Worm (Caenorhabditis elegans) whole organism, L1 larva: ENCODE measurements around the gene srw-79.

Source experiments
- C04F5.9 ChIP-seq: sonication (generic microtip); optimal IDR thresholded peaks from 2 replicates; lab custom pipeline; 2016; ENCODE audit warnings: missing genetic modification characterization, missing compliant biosample characterization
- F16B12.6 ChIP-seq: fragments of 150-350 bp; optimal IDR thresholded peaks from 2 replicates; lab custom pipeline; 2014; ENCODE audit warnings: missing biosample characterization, missing genetic modification characterization
- alr-1 ChIP-seq: fragments of 200-800 bp; sonication (Bioruptor generic); optimal IDR thresholded peaks from 2 replicates; lab custom pipeline; 2018; ENCODE audit warnings: borderline replicate concordance, mild to moderate bottlenecking, missing genetic modification characterization, missing compliant biosample characterization
- aly-2 ChIP-seq: fragments of 150-350 bp; optimal IDR thresholded peaks from 2 replicates; lab custom pipeline; 2014; ENCODE audit warnings: missing biosample characterization, missing genetic modification characterization
- blmp-1 ChIP-seq: fragments of 150-350 bp; optimal IDR thresholded peaks from 2 replicates; lab custom pipeline; 2014; ENCODE audit warnings: missing biosample characterization, missing genetic modification characterization
- ceh-8 ChIP-seq: fragments of 200-800 bp; sonication (Bioruptor generic); optimal IDR thresholded peaks from 2 replicates; lab custom pipeline; 2018; ENCODE audit warnings: mild to moderate bottlenecking, missing genetic modification characterization, moderate library complexity, missing compliant biosample characterization
- ceh-82 ChIP-seq, 3 experiments: fragments of 150-350 bp in 1 of 3; sonication (generic microtip) in 2 of 3; optimal IDR thresholded peaks; 2 replicates each; lab custom pipeline; 2014 to 2017; ENCODE audit warnings: missing biosample characterization in 3 of 3, missing genetic modification characterization in 3 of 3
- ceh-90 ChIP-seq: sonication (generic microtip); optimal IDR thresholded peaks from 2 replicates; lab custom pipeline; 2016; ENCODE audit warnings: missing genetic modification characterization, missing compliant biosample characterization
- dsc-1 ChIP-seq: sonication (generic microtip); optimal IDR thresholded peaks from 2 replicates; lab custom pipeline; 2016; ENCODE audit warnings: mild to moderate bottlenecking, missing genetic modification characterization, missing compliant biosample characterization
- efl-1 ChIP-seq, 4 experiments: fragments of 150-350 bp; optimal IDR thresholded peaks in 3 of 4; peaks in 1 of 4; 1 replicate in 1 of 4; 2 replicates in 3 of 4; lab custom pipeline; 2014; ENCODE audit warnings: missing biosample characterization in 2 of 4, missing genetic modification characterization in 2 of 4, missing genetic modification reagents in 2 of 4
- efl-3 ChIP-seq: fragments of 200-800 bp; sonication (Bioruptor generic); optimal IDR thresholded peaks from 2 replicates; lab custom pipeline; 2018; ENCODE audit warnings: mild to moderate bottlenecking, missing genetic modification characterization, missing compliant biosample characterization
- elt-2 ChIP-seq: sonication (generic microtip); optimal IDR thresholded peaks from 2 replicates; lab custom pipeline; 2016; ENCODE audit warnings: missing genetic modification characterization, mild to moderate bottlenecking, inconsistent platforms, missing compliant biosample characterization, missing genetic modification reagents
- elt-3 ChIP-seq, 6 experiments: fragments of 150-350 bp in 1 of 6; sonication (generic microtip); optimal IDR thresholded peaks; 2 replicates each; lab custom pipeline; 2017 to 2018; ENCODE audit warnings: missing biosample characterization in 6 of 6, missing genetic modification characterization in 6 of 6, inconsistent platforms in 1 of 6
- ets-5 ChIP-seq: fragments of 200-800 bp; sonication (Bioruptor generic); IDR thresholded peaks from 2 replicates; pipeline ENCODE4 v1.3.6; 2022; ENCODE audit warnings: missing genetic modification characterization, missing compliant biosample characterization
- fkh-10 ChIP-seq: sonication (generic microtip); optimal IDR thresholded peaks from 2 replicates; lab custom pipeline; 2017; ENCODE audit warnings: missing biosample characterization, missing genetic modification reagents, missing genetic modification characterization
- hlh-4 ChIP-seq: sonication (generic microtip); optimal IDR thresholded peaks from 2 replicates; lab custom pipeline; 2016; ENCODE audit warnings: mild to moderate bottlenecking, missing genetic modification characterization, missing compliant biosample characterization
- hpl-2 ChIP-seq: fragments of 150-350 bp; optimal IDR thresholded peaks from 2 replicates; lab custom pipeline; 2014; ENCODE audit warnings: missing biosample characterization, missing genetic modification reagents, missing genetic modification characterization
- irx-1 ChIP-seq: sonication (generic microtip); optimal IDR thresholded peaks from 2 replicates; lab custom pipeline; 2016; ENCODE audit warnings: missing genetic modification characterization, missing compliant biosample characterization
- isw-1 ChIP-seq: fragments of 200-800 bp; sonication (Bioruptor generic); IDR thresholded peaks from 2 replicates; pipeline ENCODE4 v1.3.6; 2022; ENCODE audit warnings: missing genetic modification characterization, missing compliant biosample characterization
- lin-13 ChIP-seq: fragments of 150-350 bp; optimal IDR thresholded peaks from 2 replicates; lab custom pipeline; 2014; ENCODE audit warnings: missing biosample characterization, missing genetic modification reagents, missing genetic modification characterization
- lin-14 ChIP-seq: fragments of 200-800 bp; sonication (Bioruptor generic); optimal IDR thresholded peaks from 2 replicates; lab custom pipeline; 2018; ENCODE audit warnings: mild to moderate bottlenecking, missing genetic modification characterization, moderate library complexity, missing compliant biosample characterization
- lin-15B ChIP-seq: fragments of 150-350 bp; sonication (generic microtip); optimal IDR thresholded peaks from 3 replicates; lab custom pipeline; 2014; ENCODE audit warnings: missing biosample characterization, missing genetic modification characterization
- lin-35 ChIP-seq, 2 experiments: fragments of 150-350 bp; optimal IDR thresholded peaks; 2 replicates each; lab custom pipeline; 2014; ENCODE audit warnings: missing biosample characterization in 2 of 2, missing genetic modification characterization in 2 of 2, missing genetic modification reagents in 2 of 2
- lsy-2 ChIP-seq, 2 experiments: fragments of 150-350 bp; optimal IDR thresholded peaks; 2 replicates each; lab custom pipeline; 2014; ENCODE audit warnings: missing biosample characterization in 2 of 2, missing genetic modification characterization in 2 of 2
- mdl-1 ChIP-seq, 2 experiments: fragments of 150-350 bp; optimal IDR thresholded peaks; 2 replicates each; lab custom pipeline; 2014 to 2017; ENCODE audit warnings: missing biosample characterization in 2 of 2, missing genetic modification characterization in 2 of 2, inconsistent platforms in 1 of 2
- nhr-11 ChIP-seq: fragments of 150-350 bp; optimal IDR thresholded peaks from 2 replicates; lab custom pipeline; 2014; ENCODE audit warnings: missing biosample characterization, missing genetic modification characterization
- nhr-20 ChIP-seq: sonication (generic microtip); optimal IDR thresholded peaks from 2 replicates; lab custom pipeline; 2016; ENCODE audit warnings: mild to moderate bottlenecking, missing genetic modification characterization, missing compliant biosample characterization
- nhr-237 ChIP-seq: fragments of 150-350 bp; optimal IDR thresholded peaks from 2 replicates; lab custom pipeline; 2014; ENCODE audit warnings: missing biosample characterization, missing genetic modification characterization
- nhr-28 ChIP-seq: fragments of 150-350 bp; optimal IDR thresholded peaks from 2 replicates; lab custom pipeline; 2014; ENCODE audit warnings: missing biosample characterization, missing genetic modification characterization
- nhr-71 ChIP-seq: sonication (generic microtip); optimal IDR thresholded peaks from 2 replicates; lab custom pipeline; 2016; ENCODE audit warnings: mild to moderate bottlenecking, missing genetic modification characterization, moderate library complexity, missing compliant biosample characterization
- nhr-76 ChIP-seq: sonication (generic microtip); optimal IDR thresholded peaks from 2 replicates; lab custom pipeline; 2017; ENCODE audit warnings: missing biosample characterization, missing genetic modification characterization
- nhr-90 ChIP-seq: sonication (generic microtip); optimal IDR thresholded peaks from 2 replicates; lab custom pipeline; 2016; ENCODE audit warnings: mild to moderate bottlenecking, missing genetic modification characterization, missing compliant biosample characterization; ENCODE audit not compliant: poor library complexity
- pag-3 ChIP-seq: sonication (generic microtip); optimal IDR thresholded peaks from 2 replicates; lab custom pipeline; 2017; ENCODE audit warnings: missing genetic modification characterization, mild to moderate bottlenecking, missing compliant biosample characterization, antibody characterized with exemption, borderline replicate concordance; ENCODE audit not compliant: insufficient read depth
- pqm-1 ChIP-seq: sonication (generic microtip); optimal IDR thresholded peaks from 3 replicates; lab custom pipeline; 2017; ENCODE audit warnings: missing biosample characterization, missing genetic modification characterization
- snpc-4 ChIP-seq: fragments of 150-350 bp; optimal IDR thresholded peaks from 2 replicates; lab custom pipeline; 2014; ENCODE audit warnings: missing biosample characterization, missing genetic modification characterization
- snu-23 ChIP-seq: sonication (generic microtip); optimal IDR thresholded peaks from 2 replicates; lab custom pipeline; 2016; ENCODE audit warnings: missing genetic modification characterization, missing compliant biosample characterization
- sox-4 ChIP-seq: sonication (generic microtip); optimal IDR thresholded peaks from 2 replicates; lab custom pipeline; 2016; ENCODE audit warnings: missing genetic modification characterization, missing compliant biosample characterization
- sup-37 ChIP-seq: fragments of 200-800 bp; sonication (Bioruptor generic); optimal IDR thresholded peaks from 2 replicates; lab custom pipeline; 2018; ENCODE audit warnings: mild to moderate bottlenecking, missing genetic modification characterization, missing compliant biosample characterization
- tbx-2 ChIP-seq: sonication (generic microtip); optimal IDR thresholded peaks from 2 replicates; lab custom pipeline; 2016; ENCODE audit warnings: missing genetic modification characterization, missing compliant biosample characterization
- unc-130 ChIP-seq: fragments of 150-350 bp; optimal IDR thresholded peaks from 2 replicates; lab custom pipeline; 2017; ENCODE audit warnings: missing biosample characterization, missing genetic modification characterization, inconsistent platforms
- unc-62 ChIP-seq: fragments of 150-350 bp; optimal IDR thresholded peaks from 2 replicates; lab custom pipeline; 2014; ENCODE audit warnings: missing biosample characterization, missing genetic modification reagents, missing genetic modification characterization
- unc-98 ChIP-seq: fragments of 200-800 bp; sonication (Bioruptor generic); IDR thresholded peaks from 2 replicates; pipeline ENCODE4 v1.3.6; 2022; ENCODE audit warnings: missing genetic modification characterization, missing compliant biosample characterization
- vab-15 ChIP-seq: sonication (generic microtip); optimal IDR thresholded peaks from 2 replicates; lab custom pipeline; 2017; ENCODE audit warnings: missing genotype, mild to moderate bottlenecking, missing genetic modification characterization, missing compliant biosample characterization
- ztf-11 ChIP-seq, 2 experiments: sonication (generic microtip); optimal IDR thresholded peaks; 2 replicates each; lab custom pipeline; 2016 to 2017; ENCODE audit warnings: missing genetic modification characterization in 2 of 2, missing biosample characterization in 1 of 2, missing compliant biosample characterization in 1 of 2

The srw-79 gene

DNA sequence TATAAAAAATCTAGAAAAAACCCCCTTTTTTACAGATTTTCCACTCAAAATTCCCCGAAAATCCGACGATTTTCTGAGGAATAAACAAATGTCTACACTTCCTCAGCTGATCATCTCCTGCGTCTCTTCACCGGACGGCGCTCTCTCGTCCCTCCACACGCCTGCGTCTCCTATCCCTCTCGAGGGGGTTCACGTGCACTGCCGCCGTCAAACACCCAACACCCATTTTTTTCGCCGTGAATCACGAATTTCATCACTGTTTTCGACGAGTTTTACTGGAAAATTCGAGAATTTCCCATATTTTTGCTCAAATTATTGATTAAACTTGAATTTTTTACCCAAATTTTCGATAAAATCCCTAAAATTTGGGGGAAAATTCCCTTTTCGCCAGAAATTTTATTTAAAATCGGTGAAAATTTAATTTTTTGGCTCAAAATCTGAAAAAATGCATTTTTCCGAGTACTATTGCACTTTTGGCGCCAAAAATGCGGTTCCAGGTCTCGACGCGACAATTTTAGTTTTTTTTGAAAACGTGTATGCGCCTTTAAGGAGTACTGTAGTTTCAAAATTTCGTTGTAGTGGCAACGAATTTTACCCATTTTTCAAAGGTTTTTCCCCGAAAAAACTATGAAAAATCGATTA, 25.6 kb upstream of the srw-79 start (continued):
- TF ChIP-seq nhr-71 (tag; lab: Kevin White, UChicago) (peak; percentile 79), alr-1 (tag; lab: Kevin White, UChicago) (no peak), snu-23 (GFP tag; lab: Kevin White, UChicago) (peak; percentile 74), unc-98 (GFP tag; lab: Robert Waterston, UW) (0 out of 2 replicates have a peak, but pooled peaks have one; percentile 34), efl-1 (optimal IDR thresholded peaks at IDR 0.05; lab: Kevin White, UChicago) (peak; percentile 74 to 86), efl-1 (GFP tag; optimal IDR thresholded peaks at IDR 0.05 in 1 of 2; lab: Kevin White, UChicago) (peak; percentile 62 to 92), hpl-2 (no peak), F16B12.6 (no peak), pag-3 (no peak), unc-62 (GFP tag; lab: Kevin White, UChicago) (no peak), tbx-2 (tag; lab: Kevin White, UChicago) (peak; percentile 53), fkh-10 (GFP tag; lab: Kevin White, UChicago) (no peak), lsy-2 (tag; optimal IDR thresholded peaks at IDR 0.05; lab: Kevin White, UChicago) (peak; percentile 45 to 62), elt-3 (tag; optimal IDR thresholded peaks at IDR 0.05; lab: Kevin White, UChicago) (no peak), nhr-28 (tag; lab: Kevin White, UChicago) (no peak)
- TF ChIP-seq, all 84 proteins: peak for 28

ce11 chrII:2921860-2922259, 24.7 kb upstream of the srw-79 start:
- TF ChIP-seq lsy-2 (tag; optimal IDR thresholded peaks at IDR 0.05; lab: Kevin White, UChicago) (no peak), ztf-11 (tag; optimal IDR thresholded peaks at IDR 0.05; lab: Kevin White, UChicago) (no peak), ceh-82 (tag; optimal IDR thresholded peaks at IDR 0.05; lab: Kevin White, UChicago) (no peak), irx-1 (tag; lab: Kevin White, UChicago) (no peak), lin-14 (GFP tag; lab: Kevin White, UChicago) (no peak), dsc-1 (tag; lab: Kevin White, UChicago) (no peak), nhr-76 (no peak), isw-1 (GFP tag; lab: Robert Waterston, UW) (no peak), snpc-4 (no peak), C04F5.9 (tag; lab: Kevin White, UChicago) (no peak), unc-130 (tag; lab: Kevin White, UChicago) (no peak), nhr-20 (no peak)

DNA sequence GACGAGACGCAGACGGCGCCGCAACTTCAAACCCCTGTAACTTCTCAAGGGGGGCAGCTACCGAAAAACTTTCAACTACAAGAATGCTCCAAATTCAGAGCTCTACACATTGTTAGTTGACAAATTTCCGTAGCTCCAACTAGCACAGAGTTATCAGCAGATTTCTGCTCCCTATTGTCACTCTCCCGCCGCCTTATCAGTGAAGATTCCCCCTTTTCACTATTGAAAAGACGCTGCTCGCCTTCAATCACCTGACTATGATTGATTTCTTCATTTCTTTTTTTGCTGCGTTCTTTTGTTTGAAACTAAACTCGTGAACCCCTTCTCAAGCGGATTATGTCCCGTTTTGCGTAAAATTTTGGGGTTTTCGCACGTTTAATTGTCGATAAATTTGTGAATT, 24.2 kb upstream of the srw-79 start:
- TF ChIP-seq hlh-4, result no peak
- TF ChIP-seq vab-15 (tag; lab: Kevin White, UChicago), result no peak
- TF ChIP-seq lin-35 (GFP tag; optimal IDR thresholded peaks at IDR 0.05; lab: Kevin White, UChicago), result peak in 1 of 2 experiments; percentile 34
- peak; percentile 41 for TF ChIP-seq elt-2 (tag; lab: Kevin White, UChicago)
- no peak for TF ChIP-seq ceh-8 (GFP tag; lab: Kevin White, UChicago)
- TF ChIP-seq, all 84 proteins: peak for 2

DNA sequence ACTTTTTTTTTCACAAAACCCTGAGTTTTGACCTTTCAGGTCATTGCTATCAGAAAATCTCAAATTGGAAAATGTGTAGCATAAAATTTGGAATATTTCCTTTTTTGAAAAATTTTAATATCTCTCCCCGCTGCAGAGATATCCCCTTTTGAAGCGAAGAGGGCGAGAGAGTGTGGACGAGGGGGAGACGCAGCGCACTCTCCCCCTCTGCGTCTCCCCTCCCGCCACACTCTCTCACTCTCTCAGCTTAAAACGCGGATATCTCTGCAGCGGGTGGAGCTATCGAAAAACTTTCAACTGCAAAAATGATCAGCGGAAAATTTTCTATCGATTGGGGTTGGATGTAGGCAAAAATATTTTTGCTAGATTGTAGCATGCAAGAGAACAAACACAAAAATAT, 23.8 kb upstream of the srw-79 start:
- TF ChIP-seq tbx-2 (tag; lab: Kevin White, UChicago), result no peak
- TF ChIP-seq aly-2, result no peak
- TF ChIP-seq efl-3, result no peak
- no peak for TF ChIP-seq sup-37
- no peak for TF ChIP-seq lin-13 (GFP tag; lab: Kevin White, UChicago)
- TF ChIP-seq pqm-1 (tag; lab: Kevin White, UChicago), result no peak
- no peak for TF ChIP-seq blmp-1 (tag; lab: Kevin White, UChicago)
- no peak for TF ChIP-seq irx-1 (tag; lab: Kevin White, UChicago)
- TF ChIP-seq lin-15B (tag; lab: Kevin White, UChicago), result no peak
- no peak for TF ChIP-seq ets-5 (GFP tag; lab: Robert Waterston, UW)
- no peak for TF ChIP-seq mdl-1 (tag; optimal IDR thresholded peaks at IDR 0.05; lab: Kevin White, UChicago)
- no peak for TF ChIP-seq nhr-90
- no peak for TF ChIP-seq ceh-8 (GFP tag; lab: Kevin White, UChicago)
- no peak for TF ChIP-seq nhr-11 (tag; lab: Kevin White, UChicago)
- TF ChIP-seq nhr-237 (tag; lab: Kevin White, UChicago), result no peak
- TF ChIP-seq sox-4 (tag; lab: Kevin White, UChicago), result no peak
- no peak for TF ChIP-seq pag-3
- TF ChIP-seq ceh-90 (tag; lab: Kevin White, UChicago), result no peak
